Worm (Caenorhabditis elegans) whole organism, L1 larva: ENCODE results near the gene F54F2.6.

Source experiments
- aly-2 ChIP-seq: fragments of 150-350 bp; optimal IDR thresholded peaks from 2 replicates; lab custom pipeline; 2014; ENCODE audit warnings: missing biosample characterization, missing genetic modification characterization
- ceh-82 ChIP-seq, 3 experiments: fragments of 150-350 bp in 1 of 3; sonication (generic microtip) in 2 of 3; optimal IDR thresholded peaks; 2 replicates each; lab custom pipeline; 2014 to 2017; ENCODE audit warnings: missing biosample characterization in 3 of 3, missing genetic modification characterization in 3 of 3
- ceh-90 ChIP-seq: sonication (generic microtip); optimal IDR thresholded peaks from 2 replicates; lab custom pipeline; 2016; ENCODE audit warnings: missing genetic modification characterization, missing compliant biosample characterization
- nhr-28 ChIP-seq: fragments of 150-350 bp; optimal IDR thresholded peaks from 2 replicates; lab custom pipeline; 2014; ENCODE audit warnings: missing biosample characterization, missing genetic modification characterization
- nhr-76 ChIP-seq: sonication (generic microtip); optimal IDR thresholded peaks from 2 replicates; lab custom pipeline; 2017; ENCODE audit warnings: missing biosample characterization, missing genetic modification characterization
- swsn-7 ChIP-seq: sonication (generic microtip); optimal IDR thresholded peaks from 2 replicates; lab custom pipeline; 2016; ENCODE audit warnings: missing genetic modification characterization, missing compliant biosample characterization
- unc-130 ChIP-seq: fragments of 150-350 bp; optimal IDR thresholded peaks from 2 replicates; lab custom pipeline; 2017; ENCODE audit warnings: missing biosample characterization, missing genetic modification characterization, inconsistent platforms
- unc-30 ChIP-seq: sonication (generic microtip); optimal IDR thresholded peaks from 2 replicates; lab custom pipeline; 2017; ENCODE audit warnings: missing biosample characterization, missing genetic modification characterization
- vab-15 ChIP-seq: sonication (generic microtip); optimal IDR thresholded peaks from 2 replicates; lab custom pipeline; 2017; ENCODE audit warnings: missing genotype, mild to moderate bottlenecking, missing genetic modification characterization, missing compliant biosample characterization

- TF ChIP-seq ceh-82 (tag; optimal IDR thresholded peaks at IDR 0.05; lab: Kevin White, UChicago) = no peak
- no peak for TF ChIP-seq swsn-7 (tag; lab: Kevin White, UChicago)
- no peak for TF ChIP-seq unc-130 (tag; lab: Kevin White, UChicago)
- TF ChIP-seq vab-15 = no peak
- no peak for TF ChIP-seq ceh-90 (tag; lab: Kevin White, UChicago)
- TF ChIP-seq nhr-28 (tag; lab: Kevin White, UChicago) = no peak
- no peak for TF ChIP-seq nhr-76 (tag; lab: Kevin White, UChicago)
- no peak for TF ChIP-seq unc-30 (tag; lab: Kevin White, UChicago)
- TF ChIP-seq aly-2 (tag; lab: Kevin White, UChicago) = no peak
Observed at ce11 chrIII:8766467-8766866, 34.0 kb downstream of the F54F2.6 start.
